Fruit fly (Drosophila melanogaster): ENCODE measurements around the gene CG13950.

Gene CG13950

DNA sequence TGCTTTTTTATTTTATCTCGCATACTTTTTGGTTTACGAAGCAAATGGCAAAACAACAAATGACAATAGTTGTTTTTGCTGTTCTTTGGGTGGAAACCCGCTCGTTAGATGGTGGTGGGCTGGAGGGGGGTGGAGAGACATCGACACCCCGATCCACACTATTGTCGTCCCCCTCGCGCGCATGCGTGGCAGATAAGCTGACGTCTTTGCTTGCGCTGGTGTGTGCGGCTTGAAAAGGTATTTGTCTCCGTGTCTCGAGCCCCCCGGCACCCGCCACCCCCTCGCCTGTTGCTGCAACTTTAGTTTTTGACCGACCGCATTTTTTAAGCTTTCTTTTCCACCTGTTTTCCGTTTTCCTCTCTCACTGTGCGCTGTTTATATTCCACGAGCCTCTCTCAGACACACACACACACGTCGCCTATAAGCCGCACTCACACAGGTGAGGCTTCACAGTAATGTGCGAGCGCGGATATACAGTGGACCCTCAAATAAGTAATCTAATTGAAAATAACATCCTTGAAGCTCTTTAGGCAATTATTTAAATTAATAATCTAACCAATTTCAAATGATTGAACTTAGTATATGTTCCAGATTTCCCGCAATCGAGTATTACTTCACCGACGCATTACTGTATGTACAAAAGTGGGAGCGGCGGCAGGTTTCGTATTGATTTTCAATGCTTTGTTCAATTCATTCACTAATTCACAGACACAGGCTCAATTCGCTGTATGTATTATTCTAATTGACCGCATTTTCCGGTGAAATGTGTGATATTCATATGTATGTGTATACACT, 7.2 kb downstream of the CG13950 start (continued):
- TF ChIP-seq CG15514 (GFP tag; optimal IDR thresholded peaks at IDR 0.05) = peak; percentile 89
- TF ChIP-seq kah (GFP tag; optimal IDR thresholded peaks at IDR 0.05) = peak; percentile 84
- TF ChIP-seq NC2β (GFP tag; optimal IDR thresholded peaks at IDR 0.05) = peak; percentile 75
- peak; percentile 95 for TF ChIP-seq CG11247 (GFP tag; IDR thresholded peaks at IDR 0.05)
- peak; percentile 90 for TF ChIP-seq BtbVII (GFP tag; optimal IDR thresholded peaks at IDR 0.05)
- TF ChIP-seq Lpt (GFP tag; optimal IDR thresholded peaks at IDR 0.05) = no peak
- TF ChIP-seq pho (GFP tag; optimal IDR thresholded peaks at IDR 0.05) = peak; percentile 89
- peak; percentile 80 for TF ChIP-seq cato (GFP tag; optimal IDR thresholded peaks at IDR 0.05; ENCODE audit: borderline replicate concordance)
- peak; percentile 96 for TF ChIP-seq CG2678 (tag; optimal IDR thresholded peaks at IDR 0.05)
- TF ChIP-seq Drgx (GFP tag; IDR thresholded peaks at IDR 0.05) = peak; percentile 97
- peak; percentile 71 for TF ChIP-seq CG8089 (GFP tag; optimal IDR thresholded peaks at IDR 0.05)
- peak; percentile 96 for TF ChIP-seq HLH3B (GFP tag; IDR thresholded peaks at IDR 0.05)
- peak; percentile 87 to 93 for TF ChIP-seq Hr51 (GFP tag; optimal IDR thresholded peaks at IDR 0.05)
- TF ChIP-seq B-H2 (GFP tag; optimal IDR thresholded peaks at IDR 0.05) = peak; percentile 88
- peak; percentile 84 for TF ChIP-seq disco-r (GFP tag; optimal IDR thresholded peaks at IDR 0.05)
- peak; percentile 93 for TF ChIP-seq CG4730 (GFP tag; IDR thresholded peaks at IDR 0.05)
- peak; percentile 89 for TF ChIP-seq CG4820 (GFP tag; optimal IDR thresholded peaks at IDR 0.05)
- TF ChIP-seq Nf-YC (tag; optimal IDR thresholded peaks at IDR 0.05) = peak; percentile 82
- TF ChIP-seq toy (GFP tag; IDR thresholded peaks at IDR 0.05) = peak; percentile 90
- no peak for TF ChIP-seq CG7745 (tag; optimal IDR thresholded peaks at IDR 0.05)
- peak; percentile 82 for TF ChIP-seq wek (GFP tag; optimal IDR thresholded peaks at IDR 0.05)
- TF ChIP-seq Spps (tag; optimal IDR thresholded peaks at IDR 0.05) = peak; percentile 75
- TF ChIP-seq CG1647 (GFP tag; optimal IDR thresholded peaks at IDR 0.05) = peak; percentile 85
- peak; percentile 94 for TF ChIP-seq gsb (GFP tag; IDR thresholded peaks at IDR 0.05)
- peak; percentile 26 for TF ChIP-seq bigmax (GFP tag; optimal IDR thresholded peaks at IDR 0.05)
- peak; percentile 92 for TF ChIP-seq MBD-R2 (GFP tag; IDR thresholded peaks at IDR 0.05)
- TF ChIP-seq CG11398 (GFP tag; optimal IDR thresholded peaks at IDR 0.05) = peak; percentile 80
- peak; percentile 88 for TF ChIP-seq pnt (GFP tag; optimal IDR thresholded peaks at IDR 0.05)
- peak; percentile 59 for TF ChIP-seq GATAe (GFP tag; conservative IDR thresholded peaks at IDR 0.05)
- TF ChIP-seq Dfd (GFP tag; optimal IDR thresholded peaks at IDR 0.05) = no peak
- TF ChIP-seq CG11093 (GFP tag; IDR thresholded peaks at IDR 0.05) = peak; percentile 94
- peak; percentile 83 for TF ChIP-seq twi (tag; optimal IDR thresholded peaks at IDR 0.05)
- no peak for TF ChIP-seq tll (GFP tag; optimal IDR thresholded peaks at IDR 0.05)
- peak; percentile 89 for TF ChIP-seq CG11085 (GFP tag; IDR thresholded peaks at IDR 0.05)
- peak; percentile 80 for TF ChIP-seq D19A (tag; optimal IDR thresholded peaks at IDR 0.05)
- peak; percentile 91 for TF ChIP-seq CG8765 (GFP tag; IDR thresholded peaks at IDR 0.05)
- TF ChIP-seq CG32772 (GFP tag; IDR thresholded peaks at IDR 0.05) = peak; percentile 92
- TF ChIP-seq CG11456 (GFP tag; IDR thresholded peaks at IDR 0.05) = peak; percentile 95
- peak; percentile 95 for TF ChIP-seq mam (GFP tag; optimal IDR thresholded peaks at IDR 0.05)
- TF ChIP-seq Max (GFP tag; optimal IDR thresholded peaks at IDR 0.05) = peak; percentile 89
- TF ChIP-seq az2 (GFP tag; optimal IDR thresholded peaks at IDR 0.05) = peak; percentile 92
- no peak for TF ChIP-seq lov (optimal IDR thresholded peaks at IDR 0.05)
- peak; percentile 95 for TF ChIP-seq lov (GFP tag; IDR thresholded peaks at IDR 0.05)
- TF ChIP-seq CG6765 (GFP tag; optimal IDR thresholded peaks at IDR 0.05) = peak; percentile 81
- no peak for TF ChIP-seq BEAF-32 (GFP tag; optimal IDR thresholded peaks at IDR 0.05)
- peak; percentile 94 for TF ChIP-seq Oli (tag; optimal IDR thresholded peaks at IDR 0.05)
- TF ChIP-seq CG31224 (GFP tag; IDR thresholded peaks at IDR 0.05) = peak; percentile 90
- peak; percentile 90 for TF ChIP-seq CG10147 (GFP tag; optimal IDR thresholded peaks at IDR 0.05)
- peak; percentile 80 for TF ChIP-seq pros (GFP tag; optimal IDR thresholded peaks at IDR 0.05)

All from whole organism, embryonic.